Fruit fly (Drosophila melanogaster) whole organism, embryonic: ENCODE data around the gene CG7565.

Source experiments
- CG15479 ChIP-seq: fragments of 200-800 bp; sonication (Bioruptor generic); optimal IDR thresholded peaks from 3 replicates; lab custom pipeline; 2019; ENCODE audit warnings: missing biosample characterization, mild to moderate bottlenecking, missing genetic modification characterization, moderate library complexity
- CG4617 ChIP-seq: fragments of 200-800 bp; sonication (Bioruptor generic); optimal IDR thresholded peaks from 3 replicates; lab custom pipeline; 2016; ENCODE audit warnings: missing biosample characterization, missing genetic modification characterization, borderline replicate concordance
- Eip74EF ChIP-seq, 2 experiments: fragments of 200-800 bp in 1 of 2; fragments of >200 bp in 1 of 2; sonication (Bioruptor generic) in 1 of 2; optimal IDR thresholded peaks; 2 replicates each; lab custom pipeline; 2017 to 2019; ENCODE audit warnings: missing biosample characterization in 2 of 2, missing genetic modification characterization in 2 of 2, mild to moderate bottlenecking in 1 of 2, moderate library complexity in 1 of 2
- nau ChIP-seq: fragments of 200-800 bp; sonication (Bioruptor generic); optimal IDR thresholded peaks from 3 replicates; lab custom pipeline; 2017; ENCODE audit warnings: missing biosample characterization, mild to moderate bottlenecking, missing genetic modification characterization, missing genetic modification reagents

- TF ChIP-seq Eip74EF (GFP tag; optimal IDR thresholded peaks at IDR 0.05; lab: Kevin White, UChicago): no peak
- no peak for TF ChIP-seq CG4617
- no peak for TF ChIP-seq nau (GFP tag; lab: Kevin White, UChicago)
- TF ChIP-seq CG15479: no peak
Measured at dm6 chr3L:8079598-8079997, 12.0 kb downstream of the CG7565 start.
